Worm (Caenorhabditis elegans) whole organism, midembryonic: ENCODE data around the gene F14D7.14.

Source experiments
- T22C8.4 ChIP-seq: fragments of 200-800 bp; sonication (Bioruptor generic); IDR thresholded peaks from 2 replicates; pipeline ENCODE4 v1.3.6; 2022; ENCODE audit warnings: missing genetic modification characterization, missing compliant biosample characterization
- cog-1 ChIP-seq: sonication (generic microtip); optimal IDR thresholded peaks from 2 replicates; lab custom pipeline; 2016; ENCODE audit warnings: missing genetic modification characterization, missing compliant biosample characterization
- med-1 ChIP-seq: sonication (generic microtip); optimal IDR thresholded peaks from 2 replicates; lab custom pipeline; 2017; ENCODE audit warnings: missing genetic modification characterization, mild to moderate bottlenecking, missing compliant biosample characterization, antibody characterized with exemption, missing genetic modification reagents; ENCODE audit not compliant: insufficient read depth

DNA sequence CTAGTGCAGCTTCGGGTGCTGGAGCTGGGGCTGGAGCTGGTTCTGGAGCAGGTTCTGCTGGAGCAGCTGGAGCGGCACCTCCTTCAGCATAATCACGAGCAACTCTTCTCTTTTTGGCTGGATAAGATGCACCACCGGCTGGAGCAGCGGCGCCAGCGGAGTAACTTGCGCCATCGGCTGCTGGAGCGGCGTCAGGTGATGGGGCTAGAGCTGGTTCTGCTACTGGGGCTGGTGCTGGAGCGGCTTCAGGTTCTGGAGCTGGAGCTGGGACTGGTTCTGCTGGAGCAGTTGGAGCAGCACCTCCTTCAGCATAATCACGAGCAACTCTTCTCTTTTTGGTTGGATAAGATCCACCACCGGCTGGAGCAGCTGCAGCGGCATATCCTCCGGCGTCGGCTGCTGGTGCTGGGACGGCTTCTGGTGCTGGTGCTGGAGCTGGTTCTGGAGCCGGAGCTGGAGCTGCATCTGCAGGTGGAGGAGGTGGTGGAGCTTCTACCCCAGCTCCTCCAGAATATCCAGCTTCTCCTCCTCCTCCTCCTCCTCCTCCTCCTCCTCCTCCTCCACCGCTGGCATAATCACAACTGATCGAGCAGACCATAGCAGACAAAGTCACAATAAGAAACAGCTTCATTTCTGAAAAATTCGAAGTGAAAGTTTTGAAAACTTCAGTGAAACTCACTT is 9.5 kb downstream of the F14D7.14 start, which contains the start of gene F47B8.13:
- TF ChIP-seq T22C8.4 (no peak), med-1 (no peak), cog-1 (tag; lab: Kevin White, UChicago) (no peak)
